Fruit fly (Drosophila melanogaster) whole organism, embryonic: Measurements from ENCODE around the gene Hrb27C.
A peak's percentile ranks its signal among the peaks of the same experiment; 100 is the strongest.

Experiments
- Abd-B ChIP-seq: fragments of 200-800 bp; sonication (Bioruptor generic); optimal IDR thresholded peaks from 2 replicates; lab custom pipeline; 2018; ENCODE audit warnings: missing biosample characterization, mild to moderate bottlenecking, missing genetic modification characterization, moderate library complexity
- Awh ChIP-seq: fragments of 200-800 bp; sonication (Bioruptor generic); IDR thresholded peaks from 2 replicates; pipeline ENCODE4, ENCODE4 v1.3.6; 2022; ENCODE audit warnings: missing biosample characterization, missing genetic modification characterization
- CG10267 ChIP-seq: fragments of 200-800 bp; sonication (Bioruptor generic); optimal IDR thresholded peaks from 2 replicates; lab custom pipeline; 2018; ENCODE audit warnings: missing biosample characterization, mild to moderate bottlenecking, missing genetic modification characterization, moderate library complexity
- CG10543 ChIP-seq: fragments of 200-800 bp; sonication (Bioruptor generic); optimal IDR thresholded peaks from 3 replicates; lab custom pipeline; 2017; ENCODE audit warnings: missing biosample characterization, mild to moderate bottlenecking, missing genetic modification characterization, moderate library complexity
- CG11398 ChIP-seq: fragments of 200-800 bp; sonication (Bioruptor generic); optimal IDR thresholded peaks from 2 replicates; lab custom pipeline; 2016; ENCODE audit warnings: missing biosample characterization, missing genetic modification characterization
- CG12071 ChIP-seq: fragments of 200-800 bp; sonication (Bioruptor generic); optimal IDR thresholded peaks from 3 replicates; lab custom pipeline; 2018; ENCODE audit warnings: missing biosample characterization, mild to moderate bottlenecking, missing genetic modification characterization
- CG12744 ChIP-seq: fragments of 200-800 bp; sonication (Bioruptor generic); optimal IDR thresholded peaks from 2 replicates; lab custom pipeline; 2016; ENCODE audit warnings: missing biosample characterization, missing genetic modification characterization
- CG14710 ChIP-seq: fragments of 200-800 bp; sonication (Bioruptor generic); optimal IDR thresholded peaks from 3 replicates; lab custom pipeline; 2019; ENCODE audit warnings: missing biosample characterization, mild to moderate bottlenecking, missing genetic modification characterization, moderate library complexity
- CG15269 ChIP-seq: fragments of 200-800 bp; sonication (Bioruptor generic); optimal IDR thresholded peaks from 2 replicates; lab custom pipeline; 2018; ENCODE audit warnings: missing biosample characterization, mild to moderate bottlenecking, missing genetic modification characterization, moderate library complexity
- CG1602 ChIP-seq: fragments of 200-800 bp; sonication (Bioruptor generic); optimal IDR thresholded peaks from 3 replicates; lab custom pipeline; 2016; ENCODE audit warnings: missing biosample characterization, missing genetic modification characterization
- CG16779 ChIP-seq: fragments of 200-800 bp; sonication (Bioruptor generic); IDR thresholded peaks from 2 replicates; pipeline ENCODE4 v1.3.6; 2022; ENCODE audit warnings: missing biosample characterization, missing genetic modification characterization
- CG17568 ChIP-seq: fragments of 200-800 bp; sonication (Bioruptor generic); optimal IDR thresholded peaks from 2 replicates; lab custom pipeline; 2018; ENCODE audit warnings: missing biosample characterization, mild to moderate bottlenecking, missing genetic modification characterization, moderate library complexity
- CG17829 ChIP-seq: fragments of 200-800 bp; optimal IDR thresholded peaks from 2 replicates; lab custom pipeline; 2019; ENCODE audit warnings: missing biosample characterization, mild to moderate bottlenecking, missing genetic modification characterization, moderate library complexity
- CG18262 ChIP-seq: fragments of 200-800 bp; optimal IDR thresholded peaks from 3 replicates; lab custom pipeline; 2019; ENCODE audit warnings: missing biosample characterization, mild to moderate bottlenecking, missing genetic modification characterization, moderate library complexity
- CG18764 ChIP-seq: fragments of 200-800 bp; sonication (Bioruptor generic); optimal IDR thresholded peaks from 3 replicates; lab custom pipeline; 2016; ENCODE audit warnings: missing biosample characterization, missing genetic modification characterization
- CG30431 ChIP-seq: fragments of 200-800 bp; sonication (Bioruptor generic); optimal IDR thresholded peaks from 2 replicates; lab custom pipeline; 2017; ENCODE audit warnings: missing biosample characterization, missing genetic modification characterization
- CG31224 ChIP-seq: fragments of 200-800 bp; sonication (Bioruptor generic); IDR thresholded peaks from 2 replicates; pipeline ENCODE4 v1.3.6; 2022; ENCODE audit warnings: missing biosample characterization, missing genetic modification characterization
- CG31441 ChIP-seq: fragments of 200-800 bp; sonication (Bioruptor generic); IDR thresholded peaks from 2 replicates; pipeline ENCODE4 v1.3.6; 2022; ENCODE audit warnings: missing biosample characterization, missing genetic modification characterization
- CG3281 ChIP-seq: fragments of 200-800 bp; sonication (Bioruptor generic); optimal IDR thresholded peaks from 3 replicates; lab custom pipeline; 2017; ENCODE audit warnings: missing biosample characterization, mild to moderate bottlenecking, missing genetic modification characterization
- CG3995 ChIP-seq: fragments of 200-800 bp; sonication (Bioruptor generic); optimal IDR thresholded peaks from 3 replicates; lab custom pipeline; 2016; ENCODE audit warnings: missing biosample characterization, missing genetic modification characterization
- CG5180 ChIP-seq: fragments of 200-800 bp; sonication (Bioruptor generic); optimal IDR thresholded peaks from 3 replicates; lab custom pipeline; 2017; ENCODE audit warnings: missing biosample characterization, missing genetic modification characterization, mild to moderate bottlenecking, moderate library complexity, missing genetic modification reagents
- CG6654 ChIP-seq: fragments of 200-800 bp; sonication (Bioruptor generic); optimal IDR thresholded peaks from 2 replicates; lab custom pipeline; 2017; ENCODE audit warnings: missing biosample characterization, mild to moderate bottlenecking, missing genetic modification characterization
- CG6765 ChIP-seq: fragments of 200-800 bp; sonication (Bioruptor generic); optimal IDR thresholded peaks from 3 replicates; lab custom pipeline; 2017; ENCODE audit warnings: missing biosample characterization, mild to moderate bottlenecking, missing genetic modification characterization
- CG7786 ChIP-seq: fragments of 200-800 bp; sonication (Bioruptor generic); optimal IDR thresholded peaks from 2 replicates; lab custom pipeline; 2016; ENCODE audit warnings: missing biosample characterization, missing genetic modification characterization
- CG8281 ChIP-seq: fragments of 200-800 bp; sonication (Bioruptor generic); optimal IDR thresholded peaks from 2 replicates; lab custom pipeline; 2018; ENCODE audit warnings: missing biosample characterization, mild to moderate bottlenecking, missing genetic modification characterization, moderate library complexity
- D19A ChIP-seq: fragments of 200-800 bp; optimal IDR thresholded peaks from 3 replicates; lab custom pipeline; 2019; ENCODE audit warnings: missing biosample characterization, mild to moderate bottlenecking, missing genetic modification characterization, moderate library complexity
- Dll ChIP-seq: fragments of 200-800 bp; sonication (Bioruptor generic); IDR thresholded peaks from 4 replicates; pipeline ENCODE4 v1.3.6; 2022; ENCODE audit warnings: missing biosample characterization, missing genetic modification characterization; ENCODE audit not compliant: partially characterized antibody
- Dref ChIP-seq: fragments of 200-800 bp; sonication (Bioruptor generic); IDR thresholded peaks from 2 replicates; pipeline ENCODE4 v1.3.6; 2022; ENCODE audit warnings: missing biosample characterization, missing genetic modification characterization
- Elba2 ChIP-seq: fragments of 200-800 bp; sonication (Bioruptor generic); optimal IDR thresholded peaks from 3 replicates; lab custom pipeline; 2016; ENCODE audit warnings: missing biosample characterization, missing genetic modification characterization
- Hand ChIP-seq: fragments of 200-800 bp; sonication (Bioruptor generic); optimal IDR thresholded peaks from 2 replicates; lab custom pipeline; 2017; ENCODE audit warnings: mild to moderate bottlenecking, missing biosample characterization, missing genetic modification reagents, missing genetic modification characterization
- HmgD ChIP-seq: fragments of 200-800 bp; sonication (Bioruptor generic); optimal IDR thresholded peaks from 3 replicates; lab custom pipeline; 2016; ENCODE audit warnings: missing biosample characterization, missing genetic modification characterization
- Lim3 ChIP-seq: fragments of 200-800 bp; sonication (Bioruptor generic); IDR thresholded peaks from 2 replicates; pipeline ENCODE4 v1.3.6; 2022; ENCODE audit warnings: missing biosample characterization, missing genetic modification characterization
- Neu2 ChIP-seq: fragments of 200-800 bp; sonication (Bioruptor generic); optimal IDR thresholded peaks from 3 replicates; lab custom pipeline; 2016; ENCODE audit warnings: missing biosample characterization, missing genetic modification characterization, borderline replicate concordance
- NfI ChIP-seq: fragments of 200-800 bp; sonication (Bioruptor generic); optimal IDR thresholded peaks from 3 replicates; lab custom pipeline; 2018; ENCODE audit warnings: missing biosample characterization, mild to moderate bottlenecking, missing genetic modification characterization, moderate library complexity
- Ssrp ChIP-seq: fragments of 200-800 bp; sonication (Bioruptor generic); optimal IDR thresholded peaks from 2 replicates; lab custom pipeline; 2018; ENCODE audit warnings: missing biosample characterization, mild to moderate bottlenecking, missing genetic modification characterization, moderate library complexity
- Vsx1 ChIP-seq: fragments of 200-800 bp; sonication (Bioruptor generic); optimal IDR thresholded peaks from 2 replicates; lab custom pipeline; 2017; ENCODE audit warnings: missing biosample characterization, mild to moderate bottlenecking, missing genetic modification characterization, missing genetic modification reagents
- cwo ChIP-seq: fragments of 200-800 bp; sonication (Bioruptor generic); optimal IDR thresholded peaks from 3 replicates; lab custom pipeline; 2017; ENCODE audit warnings: missing biosample characterization, missing genetic modification characterization, mild to moderate bottlenecking, moderate library complexity, missing genetic modification reagents
- dmrt99B ChIP-seq: fragments of 200-800 bp; sonication (Bioruptor generic); optimal IDR thresholded peaks from 2 replicates; lab custom pipeline; 2018; ENCODE audit warnings: missing biosample characterization, mild to moderate bottlenecking, missing genetic modification characterization, moderate library complexity
- dysf ChIP-seq: fragments of 200-800 bp; sonication (Bioruptor generic); IDR thresholded peaks from 3 replicates; pipeline ENCODE4 v1.3.6; 2022; ENCODE audit warnings: missing biosample characterization, missing genetic modification characterization
- emc ChIP-seq: fragments of 200-800 bp; sonication (Bioruptor generic); optimal IDR thresholded peaks from 2 replicates; lab custom pipeline; 2016; ENCODE audit warnings: missing biosample characterization, missing genetic modification characterization
- eve ChIP-seq, 2 experiments: fragments of >200 bp; optimal IDR thresholded peaks; 2 replicates each; lab custom pipeline; 2017; ENCODE audit warnings: missing biosample characterization in 2 of 2, missing genetic modification characterization in 2 of 2
- grau ChIP-seq: fragments of 200-800 bp; optimal IDR thresholded peaks from 3 replicates; lab custom pipeline; 2019; ENCODE audit warnings: missing biosample characterization, mild to moderate bottlenecking, missing genetic modification characterization, moderate library complexity
- h ChIP-seq: fragments of >200 bp; optimal IDR thresholded peaks from 2 replicates; lab custom pipeline; 2017
- nerfin-2 ChIP-seq: fragments of 200-800 bp; sonication (Bioruptor generic); IDR thresholded peaks from 2 replicates; pipeline ENCODE4 v1.3.6; 2022; ENCODE audit warnings: missing biosample characterization, missing genetic modification characterization; ENCODE audit not compliant: partially characterized antibody
- run ChIP-seq: fragments of 200-800 bp; sonication (Bioruptor generic); optimal IDR thresholded peaks from 3 replicates; lab custom pipeline; 2018; ENCODE audit warnings: missing biosample characterization, mild to moderate bottlenecking, missing genetic modification characterization
- seq ChIP-seq: fragments of 200-800 bp; sonication (Bioruptor generic); IDR thresholded peaks from 2 replicates; pipeline ENCODE4 v1.3.6; 2022; ENCODE audit warnings: missing biosample characterization, missing genetic modification characterization
- sug ChIP-seq: fragments of 200-800 bp; optimal IDR thresholded peaks from 2 replicates; lab custom pipeline; 2019; ENCODE audit warnings: missing biosample characterization, mild to moderate bottlenecking, missing genetic modification characterization, moderate library complexity
- tin ChIP-seq: fragments of 200-800 bp; sonication (Bioruptor generic); optimal IDR thresholded peaks from 3 replicates; lab custom pipeline; 2016; ENCODE audit warnings: missing biosample characterization, missing genetic modification characterization
- trem ChIP-seq: fragments of 200-800 bp; optimal IDR thresholded peaks from 3 replicates; lab custom pipeline; 2019; ENCODE audit warnings: missing biosample characterization, mild to moderate bottlenecking, missing genetic modification characterization, moderate library complexity

Gene Hrb27C

DNA sequence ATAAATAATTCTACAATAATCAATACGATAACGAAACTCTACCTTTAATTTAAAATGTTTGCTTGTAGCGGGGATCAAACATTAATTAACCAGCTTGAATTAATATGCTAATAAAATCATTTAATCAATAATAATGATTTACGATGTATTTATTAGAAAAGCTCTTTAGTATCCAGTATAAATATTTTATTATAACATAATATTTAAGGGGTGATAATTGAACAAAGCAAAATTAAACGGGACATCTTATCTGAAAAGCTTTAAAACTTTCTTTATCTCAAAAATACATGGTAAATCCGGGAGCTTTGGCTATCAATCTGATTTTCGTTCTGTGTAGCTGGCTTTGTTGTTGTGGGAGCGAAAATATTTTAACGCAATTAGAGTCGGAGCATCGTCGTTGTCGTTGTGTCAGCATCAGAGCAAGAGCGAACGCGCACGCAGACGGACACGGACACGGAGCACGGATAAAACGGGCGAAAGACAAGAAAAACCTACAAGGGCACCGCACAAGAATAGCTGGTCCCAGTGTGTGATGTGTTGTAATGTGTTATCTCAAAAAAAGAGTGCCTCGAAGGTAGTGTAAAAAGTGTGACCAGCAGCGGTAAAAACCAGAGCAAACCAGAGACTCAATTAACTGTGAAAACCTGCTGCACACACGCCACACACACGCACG is 45.8 kb upstream of the Hrb27C start, which contains the start of gene Nlg2 (continued):
- TF ChIP-seq CG7786 (GFP tag; lab: Kevin White, UChicago) (no peak), sug (peak; percentile 64), trem (tag; lab: Kevin White, UChicago) (peak; percentile 2), CG8281 (tag; lab: Kevin White, UChicago) (peak; percentile 17), CG12071 (GFP tag; lab: Kevin White, UChicago) (no peak), grau (tag; lab: Kevin White, UChicago) (peak; percentile 75), CG18262 (tag; lab: Kevin White, UChicago) (peak; percentile 74), CG14710 (tag; lab: Kevin White, UChicago) (peak; percentile 35), Dref (0 out of 2 replicates have a peak, but pooled peaks have one; percentile 10), CG3995 (GFP tag; lab: Kevin White, UChicago) (no peak), Ssrp (tag; lab: Kevin White, UChicago) (peak; percentile 40), CG16779 (GFP tag; lab: Robert Waterston, UW) (peak; percentile 58; the same call in 1 of the 2 replicates), dysf (GFP tag; lab: Robert Waterston, UW) (peak; percentile 58; the same call in 2 of the 3 replicates), CG10267 (peak; percentile 42), CG17829 (tag; lab: Kevin White, UChicago) (peak; percentile 43), h (lab: Kevin White, UChicago) (no peak), seq (GFP tag; lab: Robert Waterston, UW) (no peak), CG12744 (GFP tag; lab: Kevin White, UChicago) (no peak), CG6765 (GFP tag; lab: Kevin White, UChicago) (peak; percentile 63), eve (GFP tag; optimal IDR thresholded peaks at IDR 0.05; lab: Kevin White, UChicago) (peak in 1 of 2 experiments; percentile 73), run (tag; lab: Kevin White, UChicago) (peak; percentile 16), cwo (peak; percentile 62), D19A (tag; lab: Kevin White, UChicago) (peak; percentile 54), CG18764 (GFP tag; lab: Kevin White, UChicago) (peak; percentile 32), CG10543 (GFP tag; lab: Kevin White, UChicago) (peak; percentile 48), HmgD (no peak), Abd-B (peak; percentile 59), emc (GFP tag; lab: Kevin White, UChicago) (no peak), Awh (GFP tag; lab: Robert Waterston, UW) (no peak), CG15269 (peak; percentile 73), CG3281 (GFP tag; lab: Kevin White, UChicago) (peak; percentile 80), CG31224 (GFP tag; lab: Robert Waterston, UW) (no peak), CG11398 (GFP tag; lab: Kevin White, UChicago) (no peak), dmrt99B (tag; lab: Kevin White, UChicago) (peak; percentile 82), tin (GFP tag; lab: Kevin White, UChicago) (peak; percentile 37), Vsx1 (GFP tag; lab: Kevin White, UChicago) (no peak), CG5180 (GFP tag; lab: Kevin White, UChicago) (peak; percentile 57), NfI (GFP tag; lab: Kevin White, UChicago) (peak; percentile 52), CG1602 (peak; percentile 48), Elba2 (GFP tag; lab: Kevin White, UChicago) (no peak), CG31441 (GFP tag; lab: Robert Waterston, UW) (peak; percentile 80), nerfin-2 (GFP tag; lab: Robert Waterston, UW) (no peak), CG30431 (GFP tag; lab: Kevin White, UChicago) (no peak), Dll (GFP tag; lab: Robert Waterston, UW) (no peak), Lim3 (no peak), CG17568 (GFP tag; lab: Kevin White, UChicago) (no peak), CG6654 (no peak), Neu2 (GFP tag; lab: Kevin White, UChicago) (no peak), Hand (GFP tag; lab: Kevin White, UChicago) (peak; percentile 72)
